Fruit fly (Drosophila melanogaster) whole organism, pupa: ENCODE data around the gene rdo.

Experiments used
- CG10348 ChIP-seq: fragments of 200-800 bp; sonication (Bioruptor generic); IDR thresholded peaks from 2 replicates; pipeline ENCODE4 v1.3.6; 2022; ENCODE audit warnings: missing biosample characterization, missing genetic modification characterization
- CG12605 ChIP-seq: fragments of 200-800 bp; sonication (Bioruptor generic); IDR thresholded peaks from 2 replicates; pipeline ENCODE4 v1.3.6; 2022; ENCODE audit warnings: missing biosample characterization, missing genetic modification characterization
- CG13204 ChIP-seq: fragments of 200-800 bp; sonication (Bioruptor generic); optimal IDR thresholded peaks from 2 replicates; lab custom pipeline; 2018; ENCODE audit warnings: missing biosample characterization, mild to moderate bottlenecking, missing genetic modification characterization, moderate library complexity
- CG14655 ChIP-seq: fragments of 200-800 bp; sonication (Bioruptor generic); optimal IDR thresholded peaks from 3 replicates; lab custom pipeline; 2017; ENCODE audit warnings: mild to moderate bottlenecking, missing biosample characterization, missing genetic modification reagents, missing genetic modification characterization
- CG15710 ChIP-seq: fragments of 200-800 bp; sonication (Bioruptor generic); optimal IDR thresholded peaks from 2 replicates; lab custom pipeline; 2018; ENCODE audit warnings: missing biosample characterization, mild to moderate bottlenecking, missing genetic modification characterization, moderate library complexity
- CG17806 ChIP-seq: fragments of 200-800 bp; sonication (Bioruptor generic); optimal IDR thresholded peaks from 2 replicates; lab custom pipeline; 2018; ENCODE audit warnings: missing biosample characterization, mild to moderate bottlenecking, missing genetic modification characterization, moderate library complexity
- CG32121 ChIP-seq: fragments of 200-800 bp; sonication (Bioruptor generic); IDR thresholded peaks from 2 replicates; pipeline ENCODE4 v1.3.6; 2022; ENCODE audit warnings: missing biosample characterization, missing genetic modification characterization
- CG34367 ChIP-seq: fragments of 200-800 bp; sonication (Bioruptor generic); optimal IDR thresholded peaks from 2 replicates; lab custom pipeline; 2018; ENCODE audit warnings: missing biosample characterization, mild to moderate bottlenecking, missing genetic modification characterization
- CG4496 ChIP-seq: fragments of 200-800 bp; sonication (Bioruptor generic); IDR thresholded peaks from 3 replicates; pipeline ENCODE4 v1.3.6; 2022; ENCODE audit warnings: missing biosample characterization, missing genetic modification characterization
- CG8159 ChIP-seq: fragments of 200-800 bp; sonication (Bioruptor generic); optimal IDR thresholded peaks from 3 replicates; lab custom pipeline; 2018; ENCODE audit warnings: missing biosample characterization, mild to moderate bottlenecking, missing genetic modification characterization, moderate library complexity
- CG8301 ChIP-seq: fragments of 200-800 bp; sonication (Bioruptor generic); optimal IDR thresholded peaks from 2 replicates; lab custom pipeline; 2018; ENCODE audit warnings: missing biosample characterization, mild to moderate bottlenecking, missing genetic modification characterization
- CG9948 ChIP-seq: fragments of 200-800 bp; sonication (Bioruptor generic); optimal IDR thresholded peaks from 2 replicates; lab custom pipeline; 2018; ENCODE audit warnings: missing biosample characterization, mild to moderate bottlenecking, missing genetic modification characterization, moderate library complexity
- D1 ChIP-seq: fragments of 200-800 bp; sonication (Bioruptor generic); optimal IDR thresholded peaks from 2 replicates; lab custom pipeline; 2018; ENCODE audit warnings: missing biosample characterization, mild to moderate bottlenecking, missing genetic modification characterization, moderate library complexity
- EcR ChIP-seq: fragments of 200-800 bp; sonication (Bioruptor generic); optimal IDR thresholded peaks from 3 replicates; lab custom pipeline; 2019; ENCODE audit warnings: missing biosample characterization, missing genetic modification characterization, mild to moderate bottlenecking, moderate library complexity, missing genetic modification reagents
- Ets98B ChIP-seq: fragments of 200-800 bp; sonication (Bioruptor generic); IDR thresholded peaks from 2 replicates; pipeline ENCODE4 v1.3.6; 2022; ENCODE audit warnings: missing biosample characterization, missing genetic modification characterization
- Pif1A ChIP-seq: fragments of 200-800 bp; sonication (Bioruptor generic); optimal IDR thresholded peaks from 3 replicates; lab custom pipeline; 2016; ENCODE audit warnings: missing biosample characterization, missing genetic modification characterization
- Pif1B ChIP-seq: fragments of 200-800 bp; sonication (Bioruptor generic); optimal IDR thresholded peaks from 3 replicates; lab custom pipeline; 2016; ENCODE audit warnings: missing biosample characterization, missing genetic modification characterization
- Snoo ChIP-seq: fragments of 200-800 bp; sonication (Bioruptor generic); optimal IDR thresholded peaks from 3 replicates; lab custom pipeline; 2017; ENCODE audit warnings: missing biosample characterization, mild to moderate bottlenecking, missing genetic modification characterization, inconsistent platforms
- fd96Ca ChIP-seq: fragments of 200-800 bp; sonication (Bioruptor generic); IDR thresholded peaks from 3 replicates; pipeline ENCODE4 v1.3.6; 2022; ENCODE audit warnings: missing biosample characterization, missing genetic modification characterization
- gl ChIP-seq: fragments of 200-800 bp; sonication (Bioruptor generic); optimal IDR thresholded peaks from 2 replicates; lab custom pipeline; 2018; ENCODE audit warnings: missing biosample characterization, mild to moderate bottlenecking, missing genetic modification characterization
- rn ChIP-seq: fragments of 200-800 bp; sonication (Bioruptor generic); IDR thresholded peaks from 2 replicates; pipeline ENCODE4 v1.3.6; 2022; ENCODE audit warnings: missing biosample characterization, missing genetic modification characterization

The rdo gene

DNA sequence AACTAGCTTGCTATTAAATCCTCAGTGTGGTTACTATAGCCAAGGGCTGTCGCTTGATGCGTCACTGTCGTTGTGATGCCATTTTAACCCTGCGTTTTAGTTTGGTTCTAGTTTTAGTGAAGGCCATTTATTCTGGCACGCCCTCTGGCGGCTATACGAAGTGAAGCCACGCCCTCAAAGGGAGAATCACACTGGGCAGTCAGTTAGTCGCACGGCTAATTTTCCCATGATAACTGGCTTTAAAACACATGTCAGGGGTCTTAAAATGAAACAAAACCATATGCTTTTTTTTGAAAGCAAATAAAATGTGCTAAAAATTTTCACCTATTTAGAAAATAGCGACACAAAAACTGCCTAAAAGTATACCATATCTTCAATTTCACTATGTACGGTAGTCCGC is 20.6 kb downstream of the rdo start:
- TF ChIP-seq Ets98B (GFP tag; lab: Robert Waterston, UW) (no peak), Pif1B (GFP tag; lab: Kevin White, UChicago) (no peak)
- TF ChIP-seq, all 21 proteins: peak for 0

DNA sequence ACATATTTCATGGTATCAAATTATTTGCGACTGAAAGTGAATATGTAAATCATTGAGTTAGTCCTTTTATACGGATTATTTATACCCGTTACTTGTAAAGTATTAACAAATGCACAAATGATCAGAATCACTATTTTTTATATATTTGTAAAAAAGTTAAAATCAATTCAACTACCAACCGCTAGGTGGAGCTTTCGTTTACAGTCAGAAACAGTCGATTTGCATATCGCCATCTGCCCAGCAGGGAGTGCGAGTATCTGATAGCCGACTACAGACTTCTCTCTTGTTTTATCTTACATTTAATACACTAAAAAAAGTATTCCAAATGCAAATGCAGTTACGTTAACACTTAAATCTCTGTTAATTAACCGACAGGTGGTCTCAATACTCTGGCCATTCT is 55.1 kb downstream of the rdo start:
- TF ChIP-seq EcR: no peak
- TF ChIP-seq CG17806 (tag; lab: Kevin White, UChicago): no peak
- no peak for TF ChIP-seq rn (GFP tag; lab: Robert Waterston, UW)
- no peak for TF ChIP-seq CG10348 (GFP tag; lab: Robert Waterston, UW)
- no peak for TF ChIP-seq Ets98B (GFP tag; lab: Robert Waterston, UW)
- TF ChIP-seq CG14655: no peak
- TF ChIP-seq CG34367 (tag; lab: Kevin White, UChicago): no peak
- TF ChIP-seq Pif1B (GFP tag; lab: Kevin White, UChicago): no peak
- TF ChIP-seq CG4496: no peak
- TF ChIP-seq CG8159 (tag; lab: Kevin White, UChicago): no peak
- no peak for TF ChIP-seq gl (tag; lab: Kevin White, UChicago)
- TF ChIP-seq CG12605 (GFP tag; lab: Robert Waterston, UW): no peak
- no peak for TF ChIP-seq CG9948 (tag; lab: Kevin White, UChicago)
- TF ChIP-seq, all 21 proteins: peak for 0

DNA sequence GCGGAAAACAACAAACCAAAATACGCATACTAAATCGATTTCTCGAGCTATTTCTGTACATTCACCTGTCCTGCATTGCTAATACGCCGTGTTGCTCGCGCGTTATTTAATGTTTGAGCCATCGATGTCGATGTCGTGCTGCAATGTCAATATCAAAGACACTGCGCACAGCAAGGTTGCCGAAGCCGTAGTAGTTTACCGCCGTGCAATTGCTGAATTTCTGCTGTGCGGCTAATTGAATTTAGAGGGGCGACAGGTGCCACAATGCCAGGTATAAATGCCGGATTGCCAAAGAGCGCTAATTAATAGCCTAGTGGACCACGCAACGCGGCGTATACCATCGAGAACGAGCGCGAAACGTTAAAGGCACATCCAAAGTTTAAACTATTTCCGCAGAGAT is 65.8 kb downstream of the rdo start, which contains the start of gene Arr1:
Gene Arr1 (plus strand): TSS at position 301 of the 400 bp plus-strand sequence.
- no peak for TF ChIP-seq Pif1B (GFP tag; lab: Kevin White, UChicago)
- TF ChIP-seq CG32121: no peak
- no peak for TF ChIP-seq CG8159 (tag; lab: Kevin White, UChicago)
- TF ChIP-seq CG4496: no peak
- TF ChIP-seq, all 21 proteins: peak for 0

DNA sequence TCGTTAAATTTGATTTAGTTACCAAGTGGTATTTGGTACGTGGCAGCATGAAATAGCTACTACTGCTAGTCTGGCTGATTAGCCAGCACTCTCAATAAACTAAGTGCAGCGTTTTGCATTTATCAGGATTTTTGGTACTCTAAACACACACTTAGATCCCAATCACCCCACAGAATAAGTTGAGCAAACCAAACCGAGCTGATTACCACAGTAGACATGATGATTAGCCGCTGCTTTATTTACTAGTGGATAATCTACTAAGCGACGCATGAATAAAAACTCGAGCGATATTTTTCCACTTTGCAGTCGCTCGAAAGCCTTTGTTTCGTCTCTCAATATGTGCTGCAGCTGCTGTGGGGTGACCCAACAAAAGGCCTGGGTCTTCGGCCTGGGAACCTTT is 69.1 kb downstream of the rdo start, which contains the start of gene ninaD:
Gene ninaD (plus strand): TSS at position 301 of the 400 bp plus-strand sequence.
- TF ChIP-seq CG14655 (no peak), Pif1B (GFP tag; lab: Kevin White, UChicago) (no peak), CG8301 (tag; lab: Kevin White, UChicago) (no peak), rn (GFP tag; lab: Robert Waterston, UW) (no peak), Pif1A (no peak), CG34367 (tag; lab: Kevin White, UChicago) (no peak), CG10348 (GFP tag; lab: Robert Waterston, UW) (no peak), CG32121 (no peak)

DNA sequence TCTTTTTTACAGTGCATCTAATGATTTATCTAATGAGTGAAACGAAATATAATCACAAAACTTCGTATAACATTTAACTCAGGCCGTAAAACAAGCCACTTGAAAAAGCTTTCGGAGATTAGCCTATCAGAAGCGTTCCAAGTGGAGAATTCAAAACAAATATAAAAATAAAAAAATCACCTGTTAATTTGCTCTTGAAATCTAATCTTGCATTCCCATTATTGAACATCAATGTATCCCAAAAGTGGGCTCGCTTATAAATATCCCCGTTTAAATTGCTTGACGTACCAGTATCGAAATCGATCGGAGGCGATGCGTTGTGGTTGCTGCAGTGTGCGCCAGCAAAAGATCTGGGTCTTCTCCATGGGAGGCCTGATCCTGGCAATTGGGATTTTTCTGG is 71.8 kb downstream of the rdo start, which contains the start of gene CG31741:
Gene CG31741 (plus strand): TSS at position 301 of the 400 bp plus-strand sequence.
- no peak for TF ChIP-seq Ets98B (GFP tag; lab: Robert Waterston, UW)
- TF ChIP-seq Pif1A: no peak
- TF ChIP-seq CG8301 (tag; lab: Kevin White, UChicago): no peak
- no peak for TF ChIP-seq CG12605 (GFP tag; lab: Robert Waterston, UW)
- no peak for TF ChIP-seq CG17806 (tag; lab: Kevin White, UChicago)
- no peak for TF ChIP-seq Pif1B (GFP tag; lab: Kevin White, UChicago)
- TF ChIP-seq gl (tag; lab: Kevin White, UChicago): no peak
- no peak for TF ChIP-seq CG10348 (GFP tag; lab: Robert Waterston, UW)
- TF ChIP-seq Snoo: no peak
- no peak for TF ChIP-seq CG14655
- TF ChIP-seq CG4496: no peak
- no peak for TF ChIP-seq D1
- TF ChIP-seq CG8159 (tag; lab: Kevin White, UChicago): no peak
- TF ChIP-seq CG15710 (tag; lab: Kevin White, UChicago): no peak
- TF ChIP-seq CG13204 (GFP tag; lab: Kevin White, UChicago): no peak
- TF ChIP-seq EcR: no peak
- TF ChIP-seq CG9948 (tag; lab: Kevin White, UChicago): no peak
- no peak for TF ChIP-seq CG32121

DNA sequence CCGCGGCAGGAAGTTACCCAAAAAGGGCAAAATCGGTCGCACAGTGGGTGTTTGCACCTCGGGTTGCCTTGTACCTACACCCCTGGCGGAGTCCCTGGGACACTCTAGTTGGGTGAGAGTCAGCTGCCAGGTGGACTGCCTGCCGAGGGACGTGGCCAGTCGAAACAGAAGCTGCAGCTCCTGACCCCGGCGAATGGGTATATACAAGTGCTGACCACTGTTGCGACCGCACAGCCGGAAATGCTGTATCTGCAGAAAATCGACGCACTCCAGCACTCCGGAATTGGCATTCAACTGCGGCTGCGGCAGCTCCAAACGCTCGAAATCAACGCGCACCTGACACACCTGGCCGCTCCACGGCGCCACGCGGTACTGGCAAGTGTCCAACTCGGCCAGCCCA is 79.5 kb downstream of the rdo start:
- no peak for TF ChIP-seq CG9948 (tag; lab: Kevin White, UChicago)
- no peak for TF ChIP-seq Pif1A
- TF ChIP-seq CG17806 (tag; lab: Kevin White, UChicago): no peak
- TF ChIP-seq CG15710 (tag; lab: Kevin White, UChicago): no peak
- no peak for TF ChIP-seq fd96Ca (GFP tag; lab: Robert Waterston, UW)
- TF ChIP-seq CG32121: no peak
- no peak for TF ChIP-seq CG34367 (tag; lab: Kevin White, UChicago)
- TF ChIP-seq CG14655: no peak
- no peak for TF ChIP-seq D1
- TF ChIP-seq CG8159 (tag; lab: Kevin White, UChicago): no peak
- no peak for TF ChIP-seq Snoo
- no peak for TF ChIP-seq CG8301 (tag; lab: Kevin White, UChicago)
- no peak for TF ChIP-seq gl (tag; lab: Kevin White, UChicago)
- no peak for TF ChIP-seq CG12605 (GFP tag; lab: Robert Waterston, UW)
- TF ChIP-seq CG4496: no peak

DNA sequence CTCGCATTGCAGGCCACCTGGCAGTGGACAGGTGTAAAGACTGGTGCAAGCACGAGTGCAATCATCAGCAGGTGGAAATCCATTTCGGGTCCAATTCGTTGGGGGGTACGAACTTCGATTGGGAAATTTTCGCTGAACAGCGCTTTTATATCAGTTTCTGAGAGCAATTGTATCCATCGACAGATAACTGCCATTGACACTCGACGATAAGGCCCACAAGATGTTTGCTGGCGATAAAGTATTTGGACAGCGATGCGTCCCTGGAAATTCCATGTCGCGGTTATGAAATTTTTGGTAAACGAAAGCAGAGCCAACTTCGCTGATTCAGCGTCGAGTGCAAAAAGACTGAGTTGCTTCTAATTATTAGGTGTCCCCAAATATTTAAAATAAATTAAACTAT is 80.0 kb downstream of the rdo start, which contains the start of gene CG15153:
Gene CG15153 (minus strand): TSS at position 101 of the 400 bp plus-strand sequence.
- no peak for TF ChIP-seq CG8159 (tag; lab: Kevin White, UChicago)
- no peak for TF ChIP-seq Snoo
- no peak for TF ChIP-seq CG32121
- TF ChIP-seq CG12605 (GFP tag; lab: Robert Waterston, UW): no peak
- no peak for TF ChIP-seq CG10348 (GFP tag; lab: Robert Waterston, UW)
- no peak for TF ChIP-seq EcR
- TF ChIP-seq D1: no peak
- no peak for TF ChIP-seq fd96Ca (GFP tag; lab: Robert Waterston, UW)
- TF ChIP-seq Ets98B (GFP tag; lab: Robert Waterston, UW): no peak
- no peak for TF ChIP-seq CG34367 (tag; lab: Kevin White, UChicago)
- no peak for TF ChIP-seq CG17806 (tag; lab: Kevin White, UChicago)
- no peak for TF ChIP-seq Pif1B (GFP tag; lab: Kevin White, UChicago)
- no peak for TF ChIP-seq CG13204 (GFP tag; lab: Kevin White, UChicago)
- no peak for TF ChIP-seq CG9948 (tag; lab: Kevin White, UChicago)
- no peak for TF ChIP-seq CG15710 (tag; lab: Kevin White, UChicago)
- TF ChIP-seq CG14655: no peak
- TF ChIP-seq Pif1A: no peak
- no peak for TF ChIP-seq rn (GFP tag; lab: Robert Waterston, UW)
- no peak for TF ChIP-seq gl (tag; lab: Kevin White, UChicago)
- no peak for TF ChIP-seq CG8301 (tag; lab: Kevin White, UChicago)
